Fruit fly (Drosophila melanogaster): ENCODE data around the gene Dh44.

Gene Dh44

DNA sequence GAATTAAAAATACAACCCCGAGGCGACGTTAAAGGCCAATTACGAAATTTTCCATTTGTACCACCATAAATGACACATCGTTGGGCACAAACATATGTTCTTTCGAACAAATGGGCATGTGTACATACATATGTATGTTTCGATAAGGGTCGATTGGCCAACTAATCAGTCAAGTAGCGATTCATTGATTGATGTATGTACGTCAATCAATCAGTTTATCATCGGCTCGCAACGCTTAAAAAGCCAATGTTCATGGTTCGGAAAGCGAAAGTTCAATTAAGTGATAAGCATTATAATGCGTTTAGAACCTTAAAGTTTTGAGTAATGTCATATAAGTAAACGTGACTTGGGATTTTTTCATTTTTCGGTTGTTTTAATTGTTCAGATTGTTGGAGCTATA lies 6.6 kb downstream of the Dh44 start:
- TF ChIP-seq Crg-1 (GFP tag; optimal IDR thresholded peaks at IDR 0.05) (no peak), CG7045 (GFP tag; optimal IDR thresholded peaks at IDR 0.05) (no peak), Hr96 (GFP tag; optimal IDR thresholded peaks at IDR 0.05) (no peak)

DNA sequence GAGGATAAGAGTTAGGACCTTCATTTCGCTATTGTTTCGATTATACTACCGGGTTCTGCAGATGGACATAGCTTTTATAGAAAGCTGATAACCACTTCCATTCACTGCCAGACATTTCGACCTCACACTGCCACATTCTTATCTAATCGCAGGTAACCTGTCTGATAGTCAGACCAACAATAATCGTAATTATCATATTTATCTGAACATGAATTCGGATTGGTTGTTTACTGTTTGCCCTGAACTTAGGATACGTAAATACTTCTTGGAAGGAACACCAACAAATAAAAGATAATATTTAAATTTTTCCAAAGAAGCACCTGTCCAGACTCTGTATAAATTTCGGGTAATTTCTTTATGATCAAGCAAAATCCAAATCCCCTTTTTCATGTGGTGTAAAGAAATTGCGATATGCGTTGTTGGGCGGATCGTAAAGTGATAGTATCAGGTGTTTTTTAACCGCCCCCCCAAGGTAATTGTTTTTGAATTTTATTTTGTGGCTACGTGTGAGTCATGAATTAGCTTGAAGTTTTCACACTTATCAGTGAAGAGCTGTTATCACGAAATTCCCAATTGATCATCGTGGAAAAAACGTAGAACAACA lies 8.2 kb downstream of the Dh44 start, which contains the start of gene Fst:
Gene Fst (minus strand): TSS at position 51 of the 604 bp plus-strand sequence.
- TF ChIP-seq CG33017 (tag; optimal IDR thresholded peaks at IDR 0.05) (no peak), kay (GFP tag; ENCODE audit: borderline replicate concordance) (peak; percentile 85), cic (GFP tag; optimal IDR thresholded peaks at IDR 0.05) (peak; percentile 4)

DNA sequence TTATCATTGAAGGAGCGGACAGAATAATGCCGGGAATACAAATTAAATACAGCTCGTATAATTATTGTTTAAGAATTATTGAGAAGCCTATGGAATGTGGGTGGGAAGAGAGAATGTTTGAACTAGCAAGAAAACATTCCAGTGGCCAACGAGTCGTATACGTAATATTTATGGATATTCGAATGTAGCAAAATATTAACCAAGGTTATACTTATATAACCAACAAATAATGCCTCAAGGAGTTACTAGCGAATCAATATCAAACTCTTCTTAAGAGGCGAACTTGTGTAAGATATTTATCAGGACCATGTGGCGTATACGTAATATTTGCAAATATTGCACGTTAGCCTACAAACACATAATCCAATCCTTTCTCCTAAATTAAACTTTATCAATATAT lies 27.4 kb downstream of the Dh44 start:
- TF ChIP-seq pad (GFP tag; optimal IDR thresholded peaks at IDR 0.05) (no peak), CG7045 (GFP tag; optimal IDR thresholded peaks at IDR 0.05) (no peak), Crg-1 (GFP tag; optimal IDR thresholded peaks at IDR 0.05) (no peak), cic (GFP tag; optimal IDR thresholded peaks at IDR 0.05) (no peak)

DNA sequence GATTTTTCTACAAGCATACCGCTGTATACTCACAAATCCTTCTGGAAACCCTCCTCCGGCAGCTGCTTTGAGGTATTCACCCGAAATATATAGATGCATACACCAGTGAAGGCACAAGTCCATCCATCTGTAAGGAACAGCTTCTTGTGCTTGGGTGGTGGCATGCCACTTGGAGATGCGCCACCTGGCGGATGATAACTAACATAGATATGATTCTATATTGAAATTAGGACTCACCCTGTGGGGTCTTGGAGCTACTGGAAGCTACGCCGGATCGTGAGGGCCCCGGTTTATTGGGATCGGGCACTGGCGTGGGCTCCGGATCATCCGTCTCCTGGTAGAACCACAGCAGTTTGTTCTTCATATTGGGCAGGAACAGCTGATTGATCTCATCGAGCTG lies 35.2 kb downstream of the Dh44 start:
- TF ChIP-seq Hr96 (GFP tag; optimal IDR thresholded peaks at IDR 0.05) = no peak
- TF ChIP-seq Crg-1 (GFP tag; optimal IDR thresholded peaks at IDR 0.05) = no peak
- TF ChIP-seq cnc (optimal IDR thresholded peaks at IDR 0.05) = no peak
- no peak for TF ChIP-seq tj (GFP tag; optimal IDR thresholded peaks at IDR 0.05)
- TF ChIP-seq CG11617 (GFP tag; optimal IDR thresholded peaks at IDR 0.05) = no peak
- TF ChIP-seq CG33017 (tag; optimal IDR thresholded peaks at IDR 0.05) = no peak
- TF ChIP-seq toe (GFP tag; optimal IDR thresholded peaks at IDR 0.05) = no peak
- no peak for TF ChIP-seq ovo (GFP tag; optimal IDR thresholded peaks at IDR 0.05)

DNA sequence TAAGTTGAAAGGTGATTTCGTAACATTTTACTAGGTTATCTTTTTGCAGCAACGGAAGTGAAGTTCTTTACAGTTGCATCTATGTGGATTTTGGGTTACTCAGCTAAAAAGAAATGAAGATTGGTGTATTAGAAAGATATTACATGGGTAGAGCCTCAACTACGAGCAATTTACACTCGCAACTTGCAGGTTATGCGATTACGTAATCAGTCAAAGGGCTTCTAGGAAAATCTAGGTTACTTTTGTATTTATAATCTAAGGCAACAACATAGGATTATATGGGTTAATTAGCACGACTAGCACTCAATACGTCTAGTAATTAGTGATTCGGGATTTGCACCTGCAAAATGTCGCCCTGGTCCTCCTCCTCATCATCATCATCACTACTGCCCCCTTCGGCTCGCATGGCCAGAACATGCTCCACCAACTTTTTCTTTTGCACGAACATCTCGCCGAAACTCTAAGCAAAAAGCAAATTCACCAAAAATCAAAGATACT lies 36.3 kb downstream of the Dh44 start, which contains the start of gene Dhc1:
Gene Dhc1 (minus strand): TSS at position 448 of the 498 bp plus-strand sequence.
- no peak for TF ChIP-seq Hr96 (GFP tag; optimal IDR thresholded peaks at IDR 0.05)
- TF ChIP-seq CG12768 (GFP tag; optimal IDR thresholded peaks at IDR 0.05) = no peak
- no peak for TF ChIP-seq Mnt (GFP tag; optimal IDR thresholded peaks at IDR 0.05)
- TF ChIP-seq cnc (optimal IDR thresholded peaks at IDR 0.05) = no peak
- TF ChIP-seq CG33017 (tag; optimal IDR thresholded peaks at IDR 0.05) = no peak
- TF ChIP-seq tj (GFP tag; optimal IDR thresholded peaks at IDR 0.05) = no peak
- TF ChIP-seq toe (GFP tag; optimal IDR thresholded peaks at IDR 0.05) = no peak
- TF ChIP-seq bab1 (GFP tag; optimal IDR thresholded peaks at IDR 0.05) = no peak
- TF ChIP-seq CG7045 (GFP tag; optimal IDR thresholded peaks at IDR 0.05) = no peak

DNA sequence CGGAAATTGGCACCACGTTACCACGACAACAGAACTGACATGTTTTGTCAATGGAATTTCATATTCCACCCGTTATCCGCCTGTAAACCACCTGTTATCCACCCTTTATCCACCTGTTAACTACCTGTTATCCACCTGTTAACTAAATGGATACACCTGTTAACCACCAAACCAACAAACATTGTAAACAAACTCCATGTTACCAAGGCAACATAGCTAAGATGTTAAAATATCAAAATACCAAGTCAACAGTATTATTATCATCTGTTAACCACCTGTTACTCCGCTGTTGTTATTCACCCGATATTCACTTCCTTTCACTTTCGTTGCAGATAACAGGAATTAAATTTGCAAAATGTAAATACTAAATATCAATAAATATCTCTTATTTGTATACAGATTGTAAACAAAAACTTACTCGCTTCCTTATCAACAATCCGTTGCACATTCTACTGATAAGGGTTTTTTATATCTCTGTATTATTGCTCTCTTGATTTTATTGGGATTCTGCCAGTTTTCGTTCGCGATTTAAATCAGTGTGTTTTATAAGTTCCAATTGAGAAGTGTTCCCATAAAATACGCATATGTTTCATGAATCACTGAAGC lies 37.1 kb downstream of the Dh44 start, which contains the start of gene Nepl12:
Gene Nepl12 (plus strand): TSS at position 556 of the 606 bp plus-strand sequence.
- TF ChIP-seq Clk (GFP tag; optimal IDR thresholded peaks at IDR 0.05) (no peak), CG12768 (GFP tag; optimal IDR thresholded peaks at IDR 0.05) (peak; percentile 63), cic (GFP tag; optimal IDR thresholded peaks at IDR 0.05) (peak; percentile 80), Mnt (GFP tag; optimal IDR thresholded peaks at IDR 0.05) (peak; percentile 5), ovo (GFP tag; optimal IDR thresholded peaks at IDR 0.05) (peak; percentile 3), CG1620 (GFP tag; optimal IDR thresholded peaks at IDR 0.05) (no peak), pad (GFP tag; optimal IDR thresholded peaks at IDR 0.05) (peak; percentile 7)

DNA sequence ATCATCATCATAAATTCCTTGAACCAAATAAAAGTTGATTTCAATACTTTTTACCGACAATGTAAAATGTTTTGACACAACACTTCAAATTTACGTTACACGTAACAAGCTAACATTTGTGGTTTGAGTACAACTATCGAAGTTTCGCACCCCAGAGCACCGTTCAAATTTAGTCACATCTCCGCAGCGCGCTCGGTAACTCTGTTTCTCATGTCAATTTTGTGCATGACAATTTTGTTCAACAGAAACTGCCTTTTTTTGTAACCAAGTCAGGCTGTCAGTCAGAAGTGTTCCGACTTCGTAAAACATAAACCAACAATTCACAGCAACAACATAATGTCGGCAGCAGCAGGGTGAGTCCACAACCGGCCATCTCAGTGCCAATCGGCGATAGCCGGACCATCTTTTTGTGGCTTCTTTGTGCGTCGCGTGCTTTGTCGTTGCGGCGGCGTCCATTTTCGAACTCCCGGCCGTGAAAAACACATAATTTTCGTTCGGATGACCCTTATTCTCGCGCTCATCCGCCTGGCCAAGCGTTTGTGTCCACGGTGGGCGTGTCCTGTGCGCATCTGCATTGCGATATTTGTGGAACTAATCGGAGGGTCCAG lies 39.9 kb downstream of the Dh44 start, which contains the start of gene p23:
Gene p23 (plus strand): TSS at position 194 of the 608 bp plus-strand sequence.
- no peak for TF ChIP-seq CG33017 (tag; optimal IDR thresholded peaks at IDR 0.05)
- TF ChIP-seq kay (GFP tag; ENCODE audit: borderline replicate concordance) = no peak
- TF ChIP-seq CG11617 (GFP tag; optimal IDR thresholded peaks at IDR 0.05) = no peak
- TF ChIP-seq pad (GFP tag; optimal IDR thresholded peaks at IDR 0.05) = peak; percentile 4
- TF ChIP-seq Hr96 (GFP tag; optimal IDR thresholded peaks at IDR 0.05) = no peak
- TF ChIP-seq tj (GFP tag; optimal IDR thresholded peaks at IDR 0.05) = no peak
- TF ChIP-seq CG12768 (GFP tag; optimal IDR thresholded peaks at IDR 0.05) = no peak
- TF ChIP-seq CG5204 (GFP tag; optimal IDR thresholded peaks at IDR 0.05) = no peak
- peak; percentile 61 for TF ChIP-seq bab1 (GFP tag; optimal IDR thresholded peaks at IDR 0.05)
- TF ChIP-seq ovo (GFP tag; optimal IDR thresholded peaks at IDR 0.05) = peak; percentile 18
- no peak for TF ChIP-seq cic (GFP tag; optimal IDR thresholded peaks at IDR 0.05)
- no peak for TF ChIP-seq toe (GFP tag; optimal IDR thresholded peaks at IDR 0.05)
- peak; percentile 49 for TF ChIP-seq CG1620 (GFP tag; optimal IDR thresholded peaks at IDR 0.05)
- peak; percentile 39 for TF ChIP-seq Mnt (GFP tag; optimal IDR thresholded peaks at IDR 0.05)
- TF ChIP-seq Crg-1 (GFP tag; optimal IDR thresholded peaks at IDR 0.05) = no peak
- TF ChIP-seq CG14711 (tag; optimal IDR thresholded peaks at IDR 0.05) = peak; percentile 88
- TF ChIP-seq CG7045 (GFP tag; optimal IDR thresholded peaks at IDR 0.05) = no peak
- no peak for TF ChIP-seq Clk (GFP tag; optimal IDR thresholded peaks at IDR 0.05)
- peak; percentile 12 for TF ChIP-seq CG7101 (tag; optimal IDR thresholded peaks at IDR 0.05)
- no peak for TF ChIP-seq cnc (optimal IDR thresholded peaks at IDR 0.05)
